Fruit fly (Drosophila melanogaster) whole organism, wandering third instar larva: ENCODE measurements around the gene CrebB.

Experiments used
- Abd-B ChIP-seq: fragments of >200 bp; optimal IDR thresholded peaks from 2 replicates; lab custom pipeline; 2017; ENCODE audit warnings: missing biosample characterization, missing genetic modification characterization
- GATAd ChIP-seq: sonication (Bioruptor generic); optimal IDR thresholded peaks from 2 replicates; lab custom pipeline; 2016; ENCODE audit warnings: missing biosample characterization, missing genetic modification characterization
- Hr83 ChIP-seq: fragments of 200-300 bp; sonication (Bioruptor generic); optimal IDR thresholded peaks from 2 replicates; lab custom pipeline; 2016; ENCODE audit warnings: missing biosample characterization, mild to moderate bottlenecking, missing genetic modification characterization, moderate library complexity; ENCODE audit not compliant: poor library complexity, severe bottlenecking
- Mio ChIP-seq: sonication (Bioruptor generic); optimal IDR thresholded peaks from 2 replicates; lab custom pipeline; 2016; ENCODE audit warnings: missing biosample characterization, missing genetic modification characterization
- N ChIP-seq: fragments of >200 bp; optimal IDR thresholded peaks from 2 replicates; lab custom pipeline; 2018; ENCODE audit warnings: missing biosample characterization, missing external identifiers, missing genetic modification characterization
- OdsH ChIP-seq: fragments of 200-800 bp; sonication (Bioruptor generic); optimal IDR thresholded peaks from 2 replicates; lab custom pipeline; 2016; ENCODE audit warnings: missing biosample characterization, mild to moderate bottlenecking, missing genetic modification characterization
- Rel ChIP-seq, 2 experiments: fragments of 200-800 bp; sonication (Bioruptor generic) in 1 of 2; optimal IDR thresholded peaks; 2 replicates in 1 of 2; 3 replicates in 1 of 2; lab custom pipeline; 2016 to 2019; ENCODE audit warnings: mild to moderate bottlenecking in 2 of 2, missing biosample characterization in 2 of 2, missing genetic modification characterization in 2 of 2, moderate library complexity in 1 of 2
- Sp1 ChIP-seq: fragments of 200-800 bp; sonication (Bioruptor generic); optimal IDR thresholded peaks from 3 replicates; lab custom pipeline; 2019; ENCODE audit warnings: missing biosample characterization, mild to moderate bottlenecking, missing genetic modification characterization, moderate library complexity
- br ChIP-seq: fragments of 200-800 bp; sonication (Bioruptor generic); optimal IDR thresholded peaks from 2 replicates; lab custom pipeline; 2016; ENCODE audit warnings: missing biosample characterization, missing genetic modification characterization
- brk ChIP-seq: fragments of 200-800 bp; sonication (Bioruptor generic); optimal IDR thresholded peaks from 2 replicates; lab custom pipeline; 2016; ENCODE audit warnings: missing biosample characterization, mild to moderate bottlenecking, missing genetic modification characterization
- h ChIP-seq: fragments of 200-800 bp; sonication (Bioruptor generic); optimal IDR thresholded peaks from 3 replicates; lab custom pipeline; 2016; ENCODE audit warnings: missing biosample characterization, mild to moderate bottlenecking, missing genetic modification characterization
- psq ChIP-seq: fragments of 200-800 bp; sonication (Bioruptor generic); optimal IDR thresholded peaks from 3 replicates; lab custom pipeline; 2017; ENCODE audit warnings: missing biosample characterization, mild to moderate bottlenecking, missing genetic modification characterization, moderate library complexity
- sv ChIP-seq: fragments of 200-800 bp; sonication (Bioruptor generic); optimal IDR thresholded peaks from 3 replicates; lab custom pipeline; 2016; ENCODE audit warnings: missing biosample characterization, missing genetic modification characterization
- usp ChIP-seq: fragments of >200 bp; optimal IDR thresholded peaks from 2 replicates; lab custom pipeline; 2017; ENCODE audit warnings: missing biosample characterization, missing genetic modification characterization

dm6 chrX:18321358-18321757 lies 44.8 kb upstream of the CrebB start:
- TF ChIP-seq Mio = no peak
- no peak for TF ChIP-seq psq (GFP tag; lab: Kevin White, UChicago)
- TF ChIP-seq usp (GFP tag; lab: Kevin White, UChicago) = no peak
- TF ChIP-seq Sp1 = no peak
- TF ChIP-seq h (GFP tag; lab: Kevin White, UChicago) = no peak
- TF ChIP-seq Hr83 (GFP tag; lab: Kevin White, UChicago) = no peak
- no peak for TF ChIP-seq br (GFP tag; lab: Kevin White, UChicago)
- no peak for TF ChIP-seq OdsH
- TF ChIP-seq Rel (GFP tag; optimal IDR thresholded peaks at IDR 0.05; lab: Kevin White, UChicago) = no peak
- TF ChIP-seq Rel (tag; optimal IDR thresholded peaks at IDR 0.05; lab: Kevin White, UChicago) = no peak
- no peak for TF ChIP-seq brk
- TF ChIP-seq Abd-B (GFP tag; lab: Kevin White, UChicago) = no peak
- no peak for TF ChIP-seq GATAd (GFP tag; lab: Kevin White, UChicago)
- TF ChIP-seq sv = no peak
- no peak for TF ChIP-seq N (GFP tag; lab: Kevin White, UChicago)
